Worm (Caenorhabditis elegans): ENCODE measurements around the gene nlp-24.

The nlp-24 gene

DNA sequence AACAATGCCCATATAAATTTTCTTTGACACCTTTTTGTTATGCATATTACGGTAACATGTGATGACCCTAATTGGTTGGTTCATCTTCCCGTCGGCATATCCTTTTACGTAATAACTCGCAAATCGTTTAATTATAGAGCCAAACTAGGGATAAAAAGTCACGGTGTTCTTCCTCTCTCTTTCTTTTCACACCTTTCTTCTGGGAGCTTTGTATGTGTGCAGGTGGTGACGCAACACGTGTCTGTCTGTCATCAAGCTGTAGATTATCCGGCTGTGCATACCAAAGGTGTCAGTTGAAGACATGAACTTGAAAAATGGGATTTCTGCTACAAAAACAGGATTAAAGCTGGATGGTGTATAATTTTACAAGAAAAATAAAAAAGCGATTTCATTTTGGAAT is 44.4 kb downstream of the nlp-24 start (continued):
- TF ChIP-seq Y53F4B.3 (GFP tag; IDR thresholded peaks at IDR 0.05) (no peak), nhr-90 (tag; optimal IDR thresholded peaks at IDR 0.05) (no peak), bed-1 (GFP tag; IDR thresholded peaks at IDR 0.05) (no peak), pha-4 (tag; optimal IDR thresholded peaks at IDR 0.05) (no peak), ceh-100 (GFP tag; IDR thresholded peaks at IDR 0.05) (no peak), nfya-2 (GFP tag; IDR thresholded peaks at IDR 0.05) (no peak)

DNA sequence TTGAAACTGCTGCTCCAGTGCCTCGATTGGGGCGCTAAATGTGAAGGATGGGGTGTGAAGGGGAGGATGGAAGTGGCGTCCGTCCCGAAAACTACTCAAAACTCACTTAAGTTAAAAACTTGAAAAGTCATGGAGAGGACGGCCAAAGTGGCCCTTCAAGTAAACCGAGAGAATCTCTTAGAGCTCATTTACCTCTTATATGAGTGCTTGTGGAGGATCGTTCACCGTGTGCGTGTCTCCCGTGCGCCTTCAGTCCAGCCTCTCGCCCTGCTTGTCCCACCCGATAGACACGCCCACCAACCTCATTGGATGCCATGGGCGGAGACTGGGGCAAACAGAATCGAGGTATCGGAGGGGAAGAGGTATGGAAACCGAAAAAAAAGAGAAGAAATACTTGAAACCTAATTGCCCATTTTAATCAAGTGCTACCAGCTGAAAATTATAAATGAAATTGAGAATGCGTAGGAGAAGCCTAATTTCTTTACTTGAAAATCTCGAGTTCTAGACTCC is 48.8 kb downstream of the nlp-24 start, which contains the start of gene ceh-27:
Gene ceh-27, minus strand, starts transcription at position 228 of the 510 bp plus-strand sequence.
- TF ChIP-seq Y53G8AR.9 (GFP tag; conservative IDR thresholded peaks at IDR 0.05) (no peak), ekl-4 (GFP tag; IDR thresholded peaks at IDR 0.05) (no peak), nfya-1 (tag; optimal IDR thresholded peaks at IDR 0.05; ENCODE audit: borderline replicate concordance, insufficient read depth) (no peak), lag-1 (GFP tag; IDR thresholded peaks at IDR 0.05) (no peak), bed-1 (GFP tag; IDR thresholded peaks at IDR 0.05) (no peak), hsf-1 (GFP tag; IDR thresholded peaks at IDR 0.05) (no peak), F49E8.2 (tag; optimal IDR thresholded peaks at IDR 0.05; ENCODE audit: insufficient read depth) (no peak), him-1 (tag; optimal IDR thresholded peaks at IDR 0.05) (no peak), lin-54 (GFP tag; optimal IDR thresholded peaks at IDR 0.05) (no peak), F23B12.7 (tag; optimal IDR thresholded peaks at IDR 0.05; ENCODE audit: insufficient read depth) (no peak), egl-18 (GFP tag; IDR thresholded peaks at IDR 0.05) (no peak)
